Worm (Caenorhabditis elegans): ENCODE results near the gene F59A6.2.

DNA sequence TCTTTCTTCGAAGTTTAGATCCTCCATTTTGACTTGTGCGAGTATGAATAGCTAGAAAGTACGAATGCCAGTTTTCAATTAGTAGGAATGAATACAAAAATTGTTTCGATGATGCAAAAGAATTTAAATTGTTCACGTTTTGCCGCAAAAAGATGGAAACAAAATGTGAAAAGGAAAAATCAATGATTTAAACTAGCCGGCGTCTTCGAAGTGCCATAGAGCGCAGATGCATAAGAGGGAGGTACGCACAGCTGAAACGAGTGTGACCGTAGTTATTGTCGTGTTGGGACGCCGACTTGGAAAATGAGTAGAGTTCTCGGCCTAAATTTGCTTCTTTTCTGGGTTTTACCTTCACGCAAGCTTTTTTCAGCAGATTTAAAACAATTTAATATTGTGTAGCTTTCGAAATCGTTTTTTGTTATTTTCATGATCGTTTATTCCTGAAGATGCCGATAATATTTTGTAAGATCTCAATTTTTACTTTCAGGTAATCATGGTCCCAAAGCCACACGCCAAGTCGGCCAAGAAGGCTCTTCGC lies 40.7 kb downstream of the F59A6.2 start, which contains the start of the genes ify-1 and rpl-22:
- TF ChIP-seq mdl-1 (tag; optimal IDR thresholded peaks at IDR 0.05) = peak in 1 of 2 experiments; percentile 51
- no peak for TF ChIP-seq nhr-12 (tag; optimal IDR thresholded peaks at IDR 0.05)
- peak; percentile 94 for TF ChIP-seq sma-3 (GFP tag; optimal IDR thresholded peaks at IDR 0.05)
